Fruit fly (Drosophila melanogaster) whole organism, larva: ENCODE measurements around the gene svp.

Experiments used
- noc ChIP-seq: fragments of 200-800 bp; sonication (Bioruptor generic); optimal IDR thresholded peaks from 3 replicates; lab custom pipeline; 2019; ENCODE audit warnings: missing biosample characterization, mild to moderate bottlenecking, missing genetic modification characterization, moderate library complexity

Gene svp

dm6 chr3R:12250204-12250603 lies 8.3 kb upstream of the svp start:
- no peak for TF ChIP-seq noc (tag; lab: Kevin White, UChicago)

- TF ChIP-seq noc (tag; lab: Kevin White, UChicago) = no peak
Measured at dm6 chr3R:12251534-12251933, 7.0 kb upstream of the svp start.

- TF ChIP-seq noc (tag; lab: Kevin White, UChicago) = no peak
Measured at dm6 chr3R:12252457-12253065, 6.0 kb upstream of the svp start.

- TF ChIP-seq noc (tag; lab: Kevin White, UChicago) = no peak
Measured at dm6 chr3R:12253887-12254286, 4.7 kb upstream of the svp start, which contains the start of gene CG3942. Gene CG3942, plus strand, starts transcription at chr3R:12254187.

dm6 chr3R:12259013-12259412 lies 476 bp downstream of the svp start:
- peak; percentile 58 for TF ChIP-seq noc (tag; lab: Kevin White, UChicago)

- TF ChIP-seq noc (tag; lab: Kevin White, UChicago) = no peak
Measured at dm6 chr3R:12259819-12260218, 1.3 kb downstream of the svp start.

dm6 chr3R:12260669-12261068 lies 2.1 kb downstream of the svp start, which contains the start of gene CG44038:
Gene CG44038, plus strand, starts transcription at chr3R:12260969.
- no peak for TF ChIP-seq noc (tag; lab: Kevin White, UChicago)

- no peak for TF ChIP-seq noc (tag; lab: Kevin White, UChicago)
Measured at dm6 chr3R:12269889-12270403, 11.4 kb downstream of the svp start.

dm6 chr3R:12270590-12270989 lies 12.1 kb downstream of the svp start, which contains the start of gene CG17738:
Gene CG17738, plus strand, starts transcription at chr3R:12270890.
- no peak for TF ChIP-seq noc (tag; lab: Kevin White, UChicago)

- TF ChIP-seq noc (tag; lab: Kevin White, UChicago) = no peak
Measured at dm6 chr3R:12272826-12273225, 14.3 kb downstream of the svp start, which contains the start of gene Sfp87B. Gene Sfp87B, plus strand, starts transcription at chr3R:12273126.

dm6 chr3R:12279019-12279418 lies 20.5 kb downstream of the svp start:
- no peak for TF ChIP-seq noc (tag; lab: Kevin White, UChicago)

- TF ChIP-seq noc (tag; lab: Kevin White, UChicago) = no peak
Measured at dm6 chr3R:12280729-12281342, 22.3 kb downstream of the svp start.

dm6 chr3R:12285589-12285988 lies 27.1 kb downstream of the svp start:
- TF ChIP-seq noc (tag; lab: Kevin White, UChicago) = no peak

dm6 chr3R:12288580-12289299 lies 30.2 kb downstream of the svp start:
- TF ChIP-seq noc (tag; lab: Kevin White, UChicago) = no peak

- TF ChIP-seq noc (tag; lab: Kevin White, UChicago) = no peak
Measured at dm6 chr3R:12290466-12291237, 32.1 kb downstream of the svp start.
